Fruit fly (Drosophila melanogaster): Measurements from ENCODE around the gene Roc1a.
"Not testable (repeated sequence)": the region's sequence is repeated elsewhere in the genome, so short reads cannot be mapped to it uniquely, and the experiment has no call there.

Gene Roc1a

DNA sequence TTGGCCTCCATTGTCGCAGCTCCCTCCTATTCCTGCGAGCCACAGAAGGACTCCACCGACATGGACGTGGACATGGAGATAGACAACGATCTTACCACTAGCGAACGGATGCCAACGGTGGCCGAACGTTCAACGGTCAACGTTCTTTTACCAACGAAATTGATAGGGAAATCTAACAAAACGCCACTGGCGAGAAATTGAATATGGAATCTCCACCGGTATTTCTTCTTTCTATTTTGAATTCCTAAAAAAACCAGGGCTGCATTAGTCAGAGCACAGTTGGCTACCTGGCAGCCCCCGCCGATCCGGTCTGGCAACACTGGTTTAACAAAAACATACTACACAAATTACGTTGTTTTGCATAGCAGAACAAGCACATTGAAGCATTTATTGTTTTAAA is 2.6 kb upstream of the Roc1a start, which contains the start of gene CG13367:
Gene CG13367, plus strand, starts transcription at position 301 of the 400 bp plus-strand sequence.
- not testable (repeated sequence) for TF ChIP-seq toe (GFP tag; optimal IDR thresholded peaks at IDR 0.05); Mnt (GFP tag; optimal IDR thresholded peaks at IDR 0.05); cnc (optimal IDR thresholded peaks at IDR 0.05)

DNA sequence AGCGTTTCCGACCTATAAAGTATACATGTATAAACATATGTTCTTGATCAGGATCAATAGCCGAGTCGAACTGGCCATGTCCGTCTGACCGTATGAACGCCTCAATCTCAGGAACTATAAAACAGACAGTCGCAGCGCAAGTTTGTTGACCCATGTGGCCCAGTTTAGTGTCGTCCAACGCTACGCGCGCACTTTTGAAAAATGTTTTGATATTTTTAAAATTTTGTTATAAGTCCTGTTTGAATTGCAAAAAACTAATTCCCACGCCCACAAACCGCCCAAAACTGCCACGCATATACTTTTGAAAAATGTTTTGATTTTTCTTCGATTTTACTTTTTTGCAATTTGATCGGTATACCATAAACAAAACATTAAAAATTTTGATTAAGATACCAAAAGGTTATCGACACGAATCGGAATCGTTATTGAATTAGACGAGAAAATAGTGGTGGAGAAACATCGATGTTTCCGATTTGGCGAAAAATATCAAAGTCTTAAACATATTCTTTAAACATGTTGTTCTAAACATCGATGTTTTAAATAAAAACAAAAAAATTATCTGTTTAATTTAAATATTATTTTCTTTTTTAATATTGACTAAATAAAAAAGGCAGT is 602 bp upstream of the Roc1a start:
- no peak for TF ChIP-seq ovo (GFP tag; optimal IDR thresholded peaks at IDR 0.05)
- no peak for TF ChIP-seq CG5204 (GFP tag; optimal IDR thresholded peaks at IDR 0.05)
- no peak for TF ChIP-seq CG7045 (GFP tag; optimal IDR thresholded peaks at IDR 0.05)
- TF ChIP-seq bab1 (GFP tag; optimal IDR thresholded peaks at IDR 0.05), result peak; percentile 14
- no peak for TF ChIP-seq kay (GFP tag; ENCODE audit: borderline replicate concordance)

DNA sequence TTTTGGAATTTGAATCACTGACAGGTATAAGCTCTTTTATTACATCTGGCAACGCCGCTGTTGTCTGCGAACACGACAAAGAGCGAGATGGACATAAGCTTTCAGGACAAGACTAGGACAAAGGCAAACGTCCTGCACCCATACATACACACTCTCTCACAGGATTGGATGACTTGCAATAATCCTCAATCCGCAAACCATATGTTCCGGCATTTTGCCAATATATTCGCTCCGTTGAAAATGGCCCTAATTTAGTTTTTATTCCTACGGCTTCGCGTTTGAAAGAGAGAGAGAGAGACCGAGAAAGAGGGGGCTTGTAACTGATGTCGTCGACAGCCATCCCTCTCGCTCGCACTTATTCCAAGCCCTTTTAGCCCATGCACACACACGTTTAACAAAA is 7.1 kb downstream of the Roc1a start:
- TF ChIP-seq toe (GFP tag; optimal IDR thresholded peaks at IDR 0.05) (no peak), tj (GFP tag; optimal IDR thresholded peaks at IDR 0.05) (no peak), CG7045 (GFP tag; optimal IDR thresholded peaks at IDR 0.05) (no peak), cic (GFP tag; optimal IDR thresholded peaks at IDR 0.05) (no peak), CG7101 (tag; optimal IDR thresholded peaks at IDR 0.05) (no peak), cnc (optimal IDR thresholded peaks at IDR 0.05) (no peak), CG1620 (GFP tag; optimal IDR thresholded peaks at IDR 0.05) (no peak), Mnt (GFP tag; optimal IDR thresholded peaks at IDR 0.05) (peak; percentile 81), pad (GFP tag; optimal IDR thresholded peaks at IDR 0.05) (peak; percentile 53), kay (GFP tag; ENCODE audit: borderline replicate concordance) (no peak), CG14711 (tag; optimal IDR thresholded peaks at IDR 0.05) (peak; percentile 43), bab1 (GFP tag; optimal IDR thresholded peaks at IDR 0.05) (no peak), CG5204 (GFP tag; optimal IDR thresholded peaks at IDR 0.05) (no peak), CG33017 (tag; optimal IDR thresholded peaks at IDR 0.05) (no peak)

- TF ChIP-seq kay (GFP tag; ENCODE audit: borderline replicate concordance), result no peak
- TF ChIP-seq cnc (optimal IDR thresholded peaks at IDR 0.05), result peak in 1 of 2 experiments; percentile 10
- no peak for TF ChIP-seq Hr96 (GFP tag; optimal IDR thresholded peaks at IDR 0.05)
- peak; percentile 95 for TF ChIP-seq Crg-1 (GFP tag; optimal IDR thresholded peaks at IDR 0.05)
- peak; percentile 86 for TF ChIP-seq cic (GFP tag; optimal IDR thresholded peaks at IDR 0.05)
- TF ChIP-seq CG5204 (GFP tag; optimal IDR thresholded peaks at IDR 0.05), result peak; percentile 85
- TF ChIP-seq tj (GFP tag; optimal IDR thresholded peaks at IDR 0.05), result peak; percentile 94
- peak; percentile 89 for TF ChIP-seq CG33017 (tag; optimal IDR thresholded peaks at IDR 0.05)
- TF ChIP-seq CG14711 (tag; optimal IDR thresholded peaks at IDR 0.05), result peak; percentile 100
- peak; percentile 88 for TF ChIP-seq CG7045 (GFP tag; optimal IDR thresholded peaks at IDR 0.05)
- TF ChIP-seq CG7101 (tag; optimal IDR thresholded peaks at IDR 0.05), result peak; percentile 97
- TF ChIP-seq CG11617 (GFP tag; optimal IDR thresholded peaks at IDR 0.05), result peak; percentile 93
- peak; percentile 98 for TF ChIP-seq bab1 (GFP tag; optimal IDR thresholded peaks at IDR 0.05)
- peak; percentile 97 for TF ChIP-seq CG1620 (GFP tag; optimal IDR thresholded peaks at IDR 0.05)
- peak; percentile 89 for TF ChIP-seq Clk (GFP tag; optimal IDR thresholded peaks at IDR 0.05)
- TF ChIP-seq CG12768 (GFP tag; optimal IDR thresholded peaks at IDR 0.05), result peak; percentile 94
- TF ChIP-seq ovo (GFP tag; optimal IDR thresholded peaks at IDR 0.05), result peak; percentile 94
- TF ChIP-seq toe (GFP tag; optimal IDR thresholded peaks at IDR 0.05), result peak; percentile 86
- peak; percentile 87 for TF ChIP-seq pad (GFP tag; optimal IDR thresholded peaks at IDR 0.05)
- TF ChIP-seq Mnt (GFP tag; optimal IDR thresholded peaks at IDR 0.05), result peak; percentile 92
Observed at dm6 chrX:654949-655348, 7.8 kb downstream of the Roc1a start.

DNA sequence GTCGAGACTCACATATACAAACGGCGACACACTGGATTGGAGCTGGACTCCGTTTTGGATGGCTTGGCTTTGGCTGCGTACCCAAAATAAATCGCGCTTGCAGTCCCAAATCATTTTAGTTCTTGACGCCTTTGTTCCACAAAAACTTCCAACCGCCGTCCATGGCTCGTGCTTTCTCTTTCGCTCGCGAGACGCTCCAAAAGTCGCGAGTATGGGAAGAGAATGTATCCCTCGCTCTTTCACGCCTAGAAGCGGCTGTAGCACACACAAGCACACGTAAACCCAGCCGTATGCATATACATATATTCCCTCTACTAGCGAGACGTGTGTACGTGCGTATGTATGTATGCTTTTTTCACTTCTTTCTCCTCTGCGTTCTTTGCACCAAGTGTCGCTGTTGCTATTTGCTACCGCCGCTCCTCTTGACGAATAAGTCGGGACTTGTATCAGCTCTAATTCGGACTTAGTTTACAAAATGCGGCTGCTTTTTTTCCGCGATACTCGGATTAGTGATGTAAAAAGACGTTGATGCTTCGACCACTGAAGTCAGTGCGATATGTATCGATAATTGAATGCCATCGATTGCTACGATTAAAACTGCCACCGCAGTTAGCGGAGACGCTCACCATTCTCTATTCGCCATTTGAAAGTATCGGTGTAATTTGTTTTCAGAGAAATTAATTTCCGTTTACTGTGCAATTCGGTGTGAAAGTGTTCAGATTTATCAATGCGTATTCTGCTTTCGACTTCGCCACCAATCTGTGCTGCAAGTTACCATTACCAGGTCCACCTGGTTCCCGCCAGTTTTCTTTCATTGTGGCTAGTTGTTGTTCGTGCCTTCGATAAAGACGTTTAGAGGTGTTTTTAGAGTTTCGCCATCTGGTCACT is 8.6 kb downstream of the Roc1a start, which contains the start of the genes Hmt4-20 and SkpA:
Gene Hmt4-20, minus strand, starts transcription at position 542 of the 888 bp plus-strand sequence.
Gene SkpA, plus strand, starts transcription at position 623 of the 888 bp plus-strand sequence.
- peak; percentile 19 for TF ChIP-seq CG1620 (GFP tag; optimal IDR thresholded peaks at IDR 0.05)
- TF ChIP-seq CG11617 (GFP tag; optimal IDR thresholded peaks at IDR 0.05), result no peak

DNA sequence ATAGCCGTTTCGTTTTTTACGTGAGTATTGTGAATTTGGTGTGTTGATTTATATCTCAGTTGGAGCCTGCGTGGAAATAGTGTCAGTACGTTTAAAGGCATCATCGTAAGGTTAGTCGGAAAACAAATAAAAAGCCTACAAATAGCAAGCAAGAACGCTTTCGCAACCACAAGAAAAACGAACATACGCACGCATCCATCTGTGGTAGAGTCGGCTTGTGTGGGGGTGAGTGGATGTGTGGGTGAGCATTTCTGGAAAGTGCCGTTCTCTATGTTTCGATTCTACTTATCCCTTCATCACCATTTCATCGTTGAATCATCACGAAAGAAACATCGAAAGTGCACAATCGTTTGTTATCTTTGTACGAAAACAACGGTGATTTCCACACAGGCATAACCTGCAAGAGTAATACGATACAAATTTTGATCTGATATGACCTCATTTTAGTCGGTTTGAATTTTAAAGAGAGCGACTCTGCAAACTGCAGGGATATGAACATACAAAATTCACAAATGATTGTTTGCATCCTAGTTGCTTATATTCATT is 9.3 kb downstream of the Roc1a start:
- TF ChIP-seq Mnt (GFP tag; optimal IDR thresholded peaks at IDR 0.05) (no peak), Hr96 (GFP tag; optimal IDR thresholded peaks at IDR 0.05) (no peak), cnc (optimal IDR thresholded peaks at IDR 0.05) (no peak), tj (GFP tag; optimal IDR thresholded peaks at IDR 0.05) (no peak), bab1 (GFP tag; optimal IDR thresholded peaks at IDR 0.05) (peak; percentile 51), CG33017 (tag; optimal IDR thresholded peaks at IDR 0.05) (no peak), CG11617 (GFP tag; optimal IDR thresholded peaks at IDR 0.05) (no peak), CG12768 (GFP tag; optimal IDR thresholded peaks at IDR 0.05) (no peak), CG7045 (GFP tag; optimal IDR thresholded peaks at IDR 0.05) (no peak), CG1620 (GFP tag; optimal IDR thresholded peaks at IDR 0.05) (no peak), CG7101 (tag; optimal IDR thresholded peaks at IDR 0.05) (no peak), CG5204 (GFP tag; optimal IDR thresholded peaks at IDR 0.05) (no peak), CG14711 (tag; optimal IDR thresholded peaks at IDR 0.05) (no peak), ovo (GFP tag; optimal IDR thresholded peaks at IDR 0.05) (peak; percentile 22), cic (GFP tag; optimal IDR thresholded peaks at IDR 0.05) (no peak), Clk (GFP tag; optimal IDR thresholded peaks at IDR 0.05) (no peak), toe (GFP tag; optimal IDR thresholded peaks at IDR 0.05) (no peak), pad (GFP tag; optimal IDR thresholded peaks at IDR 0.05) (peak; percentile 82), kay (GFP tag; ENCODE audit: borderline replicate concordance) (no peak), Crg-1 (GFP tag; optimal IDR thresholded peaks at IDR 0.05) (no peak)

Data from whole organism, adult.